Fruit fly (Drosophila melanogaster): ENCODE measurements around the gene dmrt11E.

dm6 chrX:13370826-13371703 is 3.1 kb downstream of the dmrt11E start:
- TF ChIP-seq CG1620 (GFP tag; optimal IDR thresholded peaks at IDR 0.05) (peak; percentile 21), kay (GFP tag; ENCODE audit: borderline replicate concordance) (peak; percentile 72), CG7045 (GFP tag; optimal IDR thresholded peaks at IDR 0.05) (no peak), Clk (GFP tag; optimal IDR thresholded peaks at IDR 0.05) (no peak), Hr96 (GFP tag; optimal IDR thresholded peaks at IDR 0.05) (no peak), cic (GFP tag; optimal IDR thresholded peaks at IDR 0.05) (peak; percentile 22), CG5204 (GFP tag; optimal IDR thresholded peaks at IDR 0.05) (no peak), Crg-1 (GFP tag; optimal IDR thresholded peaks at IDR 0.05) (peak; percentile 37), pad (GFP tag; optimal IDR thresholded peaks at IDR 0.05) (no peak), CG12768 (GFP tag; optimal IDR thresholded peaks at IDR 0.05) (peak; percentile 25), bab1 (GFP tag; optimal IDR thresholded peaks at IDR 0.05) (peak; percentile 53), tj (GFP tag; optimal IDR thresholded peaks at IDR 0.05) (peak; percentile 28), Mnt (GFP tag; optimal IDR thresholded peaks at IDR 0.05) (peak; percentile 72), CG7101 (tag; optimal IDR thresholded peaks at IDR 0.05) (peak; percentile 32)
